Fruit fly (Drosophila melanogaster): ENCODE results near the gene Wnt10.

The Wnt10 gene

DNA sequence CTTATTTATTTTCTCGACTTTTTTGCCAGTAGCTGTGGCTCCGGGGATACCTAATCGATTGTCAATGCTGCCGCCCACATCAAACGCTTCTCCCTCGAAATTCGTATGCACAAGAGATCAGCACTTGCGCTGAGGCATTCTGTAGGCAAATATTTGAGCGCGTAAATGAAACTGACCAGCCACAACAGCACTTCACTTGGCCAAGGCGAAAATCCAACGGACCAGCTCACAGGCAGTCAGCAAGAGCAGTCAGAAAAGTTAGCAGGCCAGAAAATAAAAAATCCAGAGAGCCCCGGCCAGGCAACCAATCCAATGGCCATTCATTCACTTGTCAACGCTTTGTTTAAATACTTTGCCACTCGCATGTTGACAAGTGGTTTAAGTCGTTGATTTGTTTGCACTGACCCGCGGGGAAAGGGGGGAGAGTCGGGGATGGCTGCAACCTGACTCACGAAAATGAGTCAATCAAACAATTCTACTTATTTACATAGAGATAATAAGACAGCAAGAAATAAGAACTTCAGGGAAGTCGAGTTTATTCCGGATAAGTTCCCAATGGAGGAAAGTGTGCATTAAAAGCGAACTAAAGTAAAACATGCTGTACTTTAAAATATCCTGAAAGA is 23.7 kb upstream of the Wnt10 start (continued):
- TF ChIP-seq CG14441 (GFP tag; IDR thresholded peaks at IDR 0.05) (no peak), luna (GFP tag; optimal IDR thresholded peaks at IDR 0.05) (no peak), sim (GFP tag; IDR thresholded peaks at IDR 0.05) (peak; percentile 25; the same call in 1 of the 2 replicates), ci (GFP tag; IDR thresholded peaks at IDR 0.05) (peak; percentile 65), eyg (GFP tag; optimal IDR thresholded peaks at IDR 0.05) (no peak), btn (GFP tag; optimal IDR thresholded peaks at IDR 0.05) (peak; percentile 20), CG17829 (tag; optimal IDR thresholded peaks at IDR 0.05) (no peak), D19B (GFP tag; optimal IDR thresholded peaks at IDR 0.05) (no peak), CG16815 (GFP tag; optimal IDR thresholded peaks at IDR 0.05) (no peak), gce (GFP tag; IDR thresholded peaks at IDR 0.05) (0 out of 3 replicates have a peak, but pooled peaks have one; percentile 26), CG1832 (GFP tag; optimal IDR thresholded peaks at IDR 0.05) (no peak), CG2202 (tag; optimal IDR thresholded peaks at IDR 0.05) (peak; percentile 54), CG1647 (GFP tag; optimal IDR thresholded peaks at IDR 0.05) (peak; percentile 4), bcd (GFP tag; optimal IDR thresholded peaks at IDR 0.05) (peak; percentile 5), bsh (GFP tag; optimal IDR thresholded peaks at IDR 0.05) (peak in 1 of 2 experiments; percentile 15), CG2875 (GFP tag; optimal IDR thresholded peaks at IDR 0.05) (no peak), CG34224 (GFP tag; IDR thresholded peaks at IDR 0.05; ENCODE audit: partially characterized antibody) (no peak), CG2712 (tag; optimal IDR thresholded peaks at IDR 0.05) (peak; percentile 8), CG7928 (GFP tag; optimal IDR thresholded peaks at IDR 0.05) (no peak), kni (GFP tag; optimal IDR thresholded peaks at IDR 0.05) (peak; percentile 84), chinmo (GFP tag; IDR thresholded peaks at IDR 0.05; ENCODE audit: partially characterized antibody) (no peak), CG8089 (GFP tag; optimal IDR thresholded peaks at IDR 0.05) (peak; percentile 37), nerfin-1 (tag; optimal IDR thresholded peaks at IDR 0.05) (peak; percentile 22), CG6813 (GFP tag; optimal IDR thresholded peaks at IDR 0.05) (peak; percentile 71), cas (GFP tag; IDR thresholded peaks at IDR 0.05) (no peak), Opbp (GFP tag; IDR thresholded peaks at IDR 0.05; ENCODE audit: partially characterized antibody) (no peak), sens-2 (GFP tag; IDR thresholded peaks at IDR 0.05) (no peak), CG18764 (GFP tag; optimal IDR thresholded peaks at IDR 0.05) (no peak), Sry-β (GFP tag; optimal IDR thresholded peaks at IDR 0.05) (peak; percentile 17), CHES-1-like (GFP tag; optimal IDR thresholded peaks at IDR 0.05) (no peak), sima (GFP tag; optimal IDR thresholded peaks at IDR 0.05) (no peak), stc (GFP tag; IDR thresholded peaks at IDR 0.05) (no peak), crol (GFP tag; IDR thresholded peaks at IDR 0.05) (peak; percentile 40; the same call in 1 of the 2 replicates), ap (GFP tag; IDR thresholded peaks at IDR 0.05) (no peak), caup (GFP tag; optimal IDR thresholded peaks at IDR 0.05; ENCODE audit: severe bottlenecking) (no peak), zfh1 (GFP tag; IDR thresholded peaks at IDR 0.05) (peak; percentile 72; the same call in 2 of the 3 replicates), lilli (GFP tag; optimal IDR thresholded peaks at IDR 0.05) (no peak), kah (GFP tag; optimal IDR thresholded peaks at IDR 0.05) (no peak), Lim3 (GFP tag; IDR thresholded peaks at IDR 0.05) (no peak), onecut (GFP tag; IDR thresholded peaks at IDR 0.05) (no peak), HLHmδ (GFP tag; optimal IDR thresholded peaks at IDR 0.05) (peak; percentile 75), lbe (GFP tag; optimal IDR thresholded peaks at IDR 0.05) (no peak), br (optimal IDR thresholded peaks at IDR 0.05) (no peak), ATbp (GFP tag; optimal IDR thresholded peaks at IDR 0.05) (peak; percentile 28), CG33557 (GFP tag; optimal IDR thresholded peaks at IDR 0.05) (peak; percentile 61), Neu2 (GFP tag; optimal IDR thresholded peaks at IDR 0.05; ENCODE audit: borderline replicate concordance) (no peak), CG30020 (tag; optimal IDR thresholded peaks at IDR 0.05) (no peak), Sox100B (GFP tag; optimal IDR thresholded peaks at IDR 0.05) (peak; percentile 33), dysf (GFP tag; IDR thresholded peaks at IDR 0.05) (0 out of 3 replicates have a peak, but pooled peaks have one; percentile 23), CG9727 (GFP tag; optimal IDR thresholded peaks at IDR 0.05) (peak; percentile 80)
